Worm (Caenorhabditis elegans) whole organism, L1 larva: ENCODE results near the gene C09G12.17.

Source experiments
- alr-1 ChIP-seq: fragments of 200-800 bp; sonication (Bioruptor generic); optimal IDR thresholded peaks from 2 replicates; lab custom pipeline; 2018; ENCODE audit warnings: borderline replicate concordance, mild to moderate bottlenecking, missing genetic modification characterization, missing compliant biosample characterization
- ama-1 ChIP-seq: fragments of 150-350 bp; optimal IDR thresholded peaks from 2 replicates; lab custom pipeline; 2014
- lin-35 ChIP-seq, 2 experiments: fragments of 150-350 bp; optimal IDR thresholded peaks; 2 replicates each; lab custom pipeline; 2014; ENCODE audit warnings: missing biosample characterization in 2 of 2, missing genetic modification characterization in 2 of 2, missing genetic modification reagents in 2 of 2
- lir-3 ChIP-seq: sonication (generic microtip); optimal IDR thresholded peaks from 2 replicates; lab custom pipeline; 2016; ENCODE audit warnings: mild to moderate bottlenecking, missing genetic modification characterization, moderate library complexity, missing compliant biosample characterization; ENCODE audit not compliant: poor library complexity
- mdl-1 ChIP-seq, 2 experiments: fragments of 150-350 bp; optimal IDR thresholded peaks; 2 replicates each; lab custom pipeline; 2014 to 2017; ENCODE audit warnings: missing biosample characterization in 2 of 2, missing genetic modification characterization in 2 of 2, inconsistent platforms in 1 of 2
- nhr-20 ChIP-seq: sonication (generic microtip); optimal IDR thresholded peaks from 2 replicates; lab custom pipeline; 2016; ENCODE audit warnings: mild to moderate bottlenecking, missing genetic modification characterization, missing compliant biosample characterization
- nhr-90 ChIP-seq: sonication (generic microtip); optimal IDR thresholded peaks from 2 replicates; lab custom pipeline; 2016; ENCODE audit warnings: mild to moderate bottlenecking, missing genetic modification characterization, missing compliant biosample characterization; ENCODE audit not compliant: poor library complexity
- sox-4 ChIP-seq: sonication (generic microtip); optimal IDR thresholded peaks from 2 replicates; lab custom pipeline; 2016; ENCODE audit warnings: missing genetic modification characterization, missing compliant biosample characterization

- TF ChIP-seq mdl-1 (tag; optimal IDR thresholded peaks at IDR 0.05; lab: Kevin White, UChicago) (no peak), sox-4 (tag; lab: Kevin White, UChicago) (no peak), nhr-20 (no peak), lir-3 (tag; lab: Kevin White, UChicago) (no peak), lin-35 (GFP tag; optimal IDR thresholded peaks at IDR 0.05; lab: Kevin White, UChicago) (no peak), alr-1 (tag; lab: Kevin White, UChicago) (no peak), nhr-90 (tag; lab: Kevin White, UChicago) (no peak), ama-1 (no peak)
These were observed 17.3 kb downstream of the C09G12.17 start, which contains the start of the genes srz-70 and C09G12.5 for ce11 chrIV:3478911-3479385.
